Fruit fly (Drosophila melanogaster): ENCODE measurements around the gene scaf6.

Gene scaf6

DNA sequence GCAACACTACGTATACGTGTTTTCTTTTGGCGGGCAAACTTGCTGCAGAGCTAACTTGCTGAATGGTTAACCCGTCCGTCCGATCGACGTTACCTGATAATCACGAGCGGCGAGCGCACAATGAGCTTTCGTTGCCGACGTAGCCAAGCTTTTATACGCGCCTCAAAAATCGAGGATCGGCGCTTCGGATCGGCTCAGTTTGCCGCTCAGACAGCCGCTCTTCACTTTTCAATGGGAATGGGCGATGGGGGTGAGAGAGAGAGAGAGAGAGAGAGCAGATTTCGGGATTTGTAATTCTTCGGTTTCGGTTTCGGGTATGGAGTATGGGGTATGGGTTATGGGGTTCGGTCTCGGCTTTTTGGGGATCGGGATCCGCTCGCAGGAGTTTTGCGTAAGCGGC, 10.4 kb downstream of the scaf6 start, which contains the start of gene Ilp8:
Ilp8 (minus strand) TSS at position 110 of the 400 bp plus-strand sequence.
- TF ChIP-seq CG10348 (GFP tag; IDR thresholded peaks at IDR 0.05) = no peak
- no peak for TF ChIP-seq CG9948 (tag; optimal IDR thresholded peaks at IDR 0.05)
- TF ChIP-seq Snoo (tag; optimal IDR thresholded peaks at IDR 0.05) = no peak
- TF ChIP-seq CG15710 (tag; optimal IDR thresholded peaks at IDR 0.05) = no peak
- TF ChIP-seq CG14655 (GFP tag; optimal IDR thresholded peaks at IDR 0.05) = no peak
- TF ChIP-seq Ets98B (GFP tag; IDR thresholded peaks at IDR 0.05) = peak; percentile 12; the same call in 1 of the 2 replicates
- TF ChIP-seq CG12605 (GFP tag; IDR thresholded peaks at IDR 0.05) = no peak
- TF ChIP-seq CG4496 (GFP tag; IDR thresholded peaks at IDR 0.05) = 0 out of 3 replicates have a peak, but pooled peaks have one; percentile 36
- TF ChIP-seq Pif1A (GFP tag; optimal IDR thresholded peaks at IDR 0.05) = no peak
- no peak for TF ChIP-seq CG13204 (GFP tag; optimal IDR thresholded peaks at IDR 0.05)

- TF ChIP-seq CG13204 (GFP tag; optimal IDR thresholded peaks at IDR 0.05) = no peak
- TF ChIP-seq CG4496 (GFP tag; IDR thresholded peaks at IDR 0.05) = no peak
- TF ChIP-seq CG34367 (tag; optimal IDR thresholded peaks at IDR 0.05) = no peak
- TF ChIP-seq Pif1A (GFP tag; optimal IDR thresholded peaks at IDR 0.05) = no peak
- TF ChIP-seq CG17806 (tag; optimal IDR thresholded peaks at IDR 0.05) = no peak
Measured at dm6 chr3L:17027310-17027709, 15.1 kb downstream of the scaf6 start, which contains the start of gene CG7730. Gene CG7730 (plus strand): TSS chr3L:17027515.

DNA sequence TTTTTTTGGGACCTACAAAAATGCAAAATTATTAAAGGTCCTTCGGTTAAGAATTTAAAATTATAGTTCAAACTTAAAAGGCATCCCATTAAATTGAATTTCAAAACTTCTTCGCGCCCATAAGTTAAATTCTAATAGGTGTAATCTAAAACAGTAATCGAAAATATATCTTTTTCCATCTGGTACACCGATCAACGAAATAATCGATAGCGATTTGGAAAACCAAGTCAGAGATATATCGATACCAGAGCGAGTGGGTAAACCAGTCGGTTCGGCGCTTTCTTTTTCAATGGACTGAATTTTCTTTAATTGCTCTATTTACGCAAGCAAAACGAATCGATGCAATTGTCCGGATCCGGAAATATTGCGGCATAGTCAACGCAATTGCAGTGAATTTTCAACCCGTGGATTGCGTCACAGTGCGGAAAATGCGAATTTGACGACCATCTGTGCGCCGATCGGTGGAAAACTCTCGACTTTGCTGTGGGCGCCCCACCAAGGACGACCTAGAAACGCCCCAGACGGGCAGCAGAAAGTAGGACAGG, 18.2 kb downstream of the scaf6 start, which contains the start of gene Fit2:
Fit2 (plus strand) TSS at position 234 of the 545 bp plus-strand sequence.
- TF ChIP-seq CG14655 (GFP tag; optimal IDR thresholded peaks at IDR 0.05) = no peak
- no peak for TF ChIP-seq CG10348 (GFP tag; IDR thresholded peaks at IDR 0.05)
- no peak for TF ChIP-seq Pif1A (GFP tag; optimal IDR thresholded peaks at IDR 0.05)
- no peak for TF ChIP-seq Ets98B (GFP tag; IDR thresholded peaks at IDR 0.05)
- TF ChIP-seq CG32121 (GFP tag; IDR thresholded peaks at IDR 0.05) = no peak
- TF ChIP-seq gl (tag; optimal IDR thresholded peaks at IDR 0.05) = no peak
- no peak for TF ChIP-seq CG8159 (tag; optimal IDR thresholded peaks at IDR 0.05)
- no peak for TF ChIP-seq Snoo (tag; optimal IDR thresholded peaks at IDR 0.05)
- TF ChIP-seq D1 (tag; optimal IDR thresholded peaks at IDR 0.05) = no peak
- no peak for TF ChIP-seq EcR (GFP tag; optimal IDR thresholded peaks at IDR 0.05)
- TF ChIP-seq rn (GFP tag; IDR thresholded peaks at IDR 0.05) = no peak
- no peak for TF ChIP-seq CG12605 (GFP tag; IDR thresholded peaks at IDR 0.05)

DNA sequence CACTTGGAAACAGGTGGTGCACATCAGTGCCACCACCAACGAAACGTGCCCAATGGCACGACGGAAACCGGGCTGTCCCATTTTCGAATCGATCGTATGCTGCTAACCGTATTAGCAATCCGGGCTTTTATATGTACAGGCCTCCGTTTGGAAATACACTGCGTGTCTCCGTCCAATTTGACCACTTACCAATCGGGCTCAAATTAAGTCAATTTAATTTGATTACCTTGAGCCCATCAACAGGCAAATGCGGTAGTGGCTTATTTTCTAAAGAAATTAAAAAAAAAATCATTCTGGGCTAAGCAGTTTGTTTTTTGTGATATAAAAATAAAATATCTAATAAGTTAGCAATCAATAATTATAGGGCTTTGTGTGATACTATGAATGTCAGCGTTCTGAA, 18.7 kb downstream of the scaf6 start, which contains the start of gene a10:
a10 (minus strand) TSS at position 101 of the 400 bp plus-strand sequence.
- TF ChIP-seq CG8159 (tag; optimal IDR thresholded peaks at IDR 0.05) = no peak
- TF ChIP-seq CG8301 (tag; optimal IDR thresholded peaks at IDR 0.05) = no peak
- TF ChIP-seq CG10348 (GFP tag; IDR thresholded peaks at IDR 0.05) = no peak
- TF ChIP-seq Pif1A (GFP tag; optimal IDR thresholded peaks at IDR 0.05) = no peak
- no peak for TF ChIP-seq CG13204 (GFP tag; optimal IDR thresholded peaks at IDR 0.05)
- TF ChIP-seq rn (GFP tag; IDR thresholded peaks at IDR 0.05) = no peak
- no peak for TF ChIP-seq CG14655 (GFP tag; optimal IDR thresholded peaks at IDR 0.05)
- no peak for TF ChIP-seq CG32121 (GFP tag; IDR thresholded peaks at IDR 0.05)
- TF ChIP-seq D1 (tag; optimal IDR thresholded peaks at IDR 0.05) = no peak
- no peak for TF ChIP-seq CG17806 (tag; optimal IDR thresholded peaks at IDR 0.05)
- TF ChIP-seq CG34367 (tag; optimal IDR thresholded peaks at IDR 0.05) = no peak
- TF ChIP-seq Snoo (tag; optimal IDR thresholded peaks at IDR 0.05) = no peak
- no peak for TF ChIP-seq CG12605 (GFP tag; IDR thresholded peaks at IDR 0.05)
- TF ChIP-seq fd96Ca (GFP tag; IDR thresholded peaks at IDR 0.05) = no peak

- TF ChIP-seq CG17806 (tag; optimal IDR thresholded peaks at IDR 0.05) (no peak), Ets98B (GFP tag; IDR thresholded peaks at IDR 0.05) (no peak), CG8301 (tag; optimal IDR thresholded peaks at IDR 0.05) (no peak), CG13204 (GFP tag; optimal IDR thresholded peaks at IDR 0.05) (no peak), Pif1A (GFP tag; optimal IDR thresholded peaks at IDR 0.05) (no peak), EcR (GFP tag; optimal IDR thresholded peaks at IDR 0.05) (no peak), CG15710 (tag; optimal IDR thresholded peaks at IDR 0.05) (no peak), Pif1B (GFP tag; optimal IDR thresholded peaks at IDR 0.05) (no peak), CG4496 (GFP tag; IDR thresholded peaks at IDR 0.05) (no peak), CG32121 (GFP tag; IDR thresholded peaks at IDR 0.05) (no peak), rn (GFP tag; IDR thresholded peaks at IDR 0.05) (no peak), CG10348 (GFP tag; IDR thresholded peaks at IDR 0.05) (no peak), CG12605 (GFP tag; IDR thresholded peaks at IDR 0.05) (no peak), fd96Ca (GFP tag; IDR thresholded peaks at IDR 0.05) (no peak), D1 (tag; optimal IDR thresholded peaks at IDR 0.05) (no peak), Snoo (tag; optimal IDR thresholded peaks at IDR 0.05) (no peak), CG8159 (tag; optimal IDR thresholded peaks at IDR 0.05) (no peak), CG14655 (GFP tag; optimal IDR thresholded peaks at IDR 0.05) (no peak), CG9948 (tag; optimal IDR thresholded peaks at IDR 0.05) (no peak)
Measured at dm6 chr3L:17022756-17023155, 19.6 kb downstream of the scaf6 start, which contains the start of gene CG6652. Gene CG6652 (minus strand): TSS chr3L:17022856.

DNA sequence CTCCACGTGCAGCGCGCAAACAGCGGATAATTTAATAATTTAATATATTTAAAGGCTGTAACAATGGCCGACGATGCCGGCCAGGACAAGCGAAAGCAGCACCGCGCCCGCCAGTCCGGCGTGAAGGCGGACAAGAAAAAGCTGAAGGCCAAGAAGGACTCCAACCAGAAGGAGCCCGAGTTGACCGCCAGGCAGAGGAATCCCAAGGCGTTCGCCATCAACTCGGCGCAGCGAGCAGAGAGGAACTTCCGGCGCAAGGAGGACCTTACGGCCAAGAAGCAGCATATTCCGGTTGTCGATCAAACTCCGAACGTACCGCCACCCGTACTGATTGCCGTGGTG, 25.8 kb downstream of the scaf6 start:
- no peak for TF ChIP-seq CG9948 (tag; optimal IDR thresholded peaks at IDR 0.05)
- TF ChIP-seq CG32121 (GFP tag; IDR thresholded peaks at IDR 0.05) = no peak
- TF ChIP-seq Ets98B (GFP tag; IDR thresholded peaks at IDR 0.05) = no peak
- no peak for TF ChIP-seq CG17806 (tag; optimal IDR thresholded peaks at IDR 0.05)
- TF ChIP-seq CG10348 (GFP tag; IDR thresholded peaks at IDR 0.05) = no peak
- TF ChIP-seq fd96Ca (GFP tag; IDR thresholded peaks at IDR 0.05) = no peak
- TF ChIP-seq CG12605 (GFP tag; IDR thresholded peaks at IDR 0.05) = no peak
- TF ChIP-seq CG4496 (GFP tag; IDR thresholded peaks at IDR 0.05) = no peak
- TF ChIP-seq D1 (tag; optimal IDR thresholded peaks at IDR 0.05) = no peak
- no peak for TF ChIP-seq rn (GFP tag; IDR thresholded peaks at IDR 0.05)
- TF ChIP-seq CG15710 (tag; optimal IDR thresholded peaks at IDR 0.05) = no peak
- TF ChIP-seq CG34367 (tag; optimal IDR thresholded peaks at IDR 0.05) = no peak
- TF ChIP-seq CG8159 (tag; optimal IDR thresholded peaks at IDR 0.05) = no peak
